Fruit fly (Drosophila melanogaster): ENCODE data around the gene Tsen2.

Tsen2 gene

dm6 chr2L:16689800-16690618, 39.6 kb upstream of the Tsen2 start (continued):
- peak; percentile 25; the same call in 1 of the 3 replicates for TF ChIP-seq CG6163 (GFP tag; IDR thresholded peaks at IDR 0.05)
- TF ChIP-seq Ets96B (tag; optimal IDR thresholded peaks at IDR 0.05), result peak; percentile 68
- TF ChIP-seq CG11902 (GFP tag; optimal IDR thresholded peaks at IDR 0.05), result no peak
- peak; percentile 9 for TF ChIP-seq CG3032 (tag; optimal IDR thresholded peaks at IDR 0.05)
- peak; percentile 20 for TF ChIP-seq CG6792 (GFP tag; optimal IDR thresholded peaks at IDR 0.05)
- no peak for TF ChIP-seq fkh (GFP tag; optimal IDR thresholded peaks at IDR 0.05)
- TF ChIP-seq CG8632 (GFP tag; optimal IDR thresholded peaks at IDR 0.05), result peak; percentile 52
- TF ChIP-seq Hr4 (GFP tag; optimal IDR thresholded peaks at IDR 0.05), result peak; percentile 39
- TF ChIP-seq fd85E (GFP tag; optimal IDR thresholded peaks at IDR 0.05), result no peak
- no peak for TF ChIP-seq CG6854 (GFP tag; optimal IDR thresholded peaks at IDR 0.05)
- TF ChIP-seq spab (GFP tag; optimal IDR thresholded peaks at IDR 0.05), result no peak
- TF ChIP-seq Sox102F (GFP tag; optimal IDR thresholded peaks at IDR 0.05), result peak; percentile 72
- no peak for TF ChIP-seq dac (GFP tag; optimal IDR thresholded peaks at IDR 0.05)
- no peak for TF ChIP-seq CG11762 (GFP tag; optimal IDR thresholded peaks at IDR 0.05; ENCODE audit: insufficient read depth)
- TF ChIP-seq Met (GFP tag; optimal IDR thresholded peaks at IDR 0.05), result peak; percentile 44
- TF ChIP-seq Blimp-1 (GFP tag; optimal IDR thresholded peaks at IDR 0.05), result no peak
- peak; percentile 54 for TF ChIP-seq Ets21C (GFP tag; optimal IDR thresholded peaks at IDR 0.05)
- peak; percentile 20 for TF ChIP-seq CG6276 (GFP tag; optimal IDR thresholded peaks at IDR 0.05)
- TF ChIP-seq ss (GFP tag; optimal IDR thresholded peaks at IDR 0.05), result peak; percentile 39 to 42
- no peak for TF ChIP-seq eg (GFP tag; IDR thresholded peaks at IDR 0.05)
- TF ChIP-seq Eip78C (GFP tag), result peak; percentile 93

- TF ChIP-seq net (GFP tag; optimal IDR thresholded peaks at IDR 0.05), result no peak
- peak; percentile 22 for TF ChIP-seq fkh (GFP tag; optimal IDR thresholded peaks at IDR 0.05)
- peak; percentile 14 for TF ChIP-seq Eip93F (GFP tag; optimal IDR thresholded peaks at IDR 0.05)
Observed at dm6 chr2L:16690619-16690908, 39.0 kb upstream of the Tsen2 start.

DNA sequence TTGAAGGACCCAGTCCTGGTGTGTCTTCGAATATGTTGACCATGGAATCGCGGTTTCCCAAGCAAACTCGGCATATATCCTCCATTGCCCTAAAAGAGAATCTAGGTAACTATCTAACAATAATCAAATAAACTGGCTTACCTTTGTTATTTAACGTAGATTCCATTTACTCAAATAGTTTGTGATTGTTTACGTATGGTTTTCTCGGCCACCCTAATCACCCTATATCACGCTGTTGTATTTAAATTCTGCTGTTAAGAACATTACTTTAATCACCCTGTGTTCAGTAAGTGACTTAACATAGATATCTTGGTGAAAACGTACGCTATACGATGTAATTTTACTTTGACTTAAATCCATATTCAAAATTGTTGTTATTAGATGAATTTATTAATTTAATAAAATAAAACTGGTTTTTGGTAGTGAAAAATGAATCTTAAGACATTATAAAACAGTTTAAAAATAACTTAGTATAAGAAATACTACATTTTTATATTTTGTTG, 26.5 kb upstream of the Tsen2 start:
- TF ChIP-seq Eip78C (GFP tag) (peak; percentile 44), CG8632 (GFP tag; optimal IDR thresholded peaks at IDR 0.05) (no peak), net (GFP tag; optimal IDR thresholded peaks at IDR 0.05) (no peak), spab (GFP tag; optimal IDR thresholded peaks at IDR 0.05) (no peak), fkh (GFP tag; optimal IDR thresholded peaks at IDR 0.05) (peak; percentile 42)

dm6 chr2L:16703753-16704152, 25.8 kb upstream of the Tsen2 start:
- peak; percentile 39 for TF ChIP-seq achi (GFP tag; optimal IDR thresholded peaks at IDR 0.05)
- peak; percentile 51 for TF ChIP-seq Eip75B (GFP tag; optimal IDR thresholded peaks at IDR 0.05)
- TF ChIP-seq dac (GFP tag; optimal IDR thresholded peaks at IDR 0.05), result no peak
- TF ChIP-seq Hr39 (GFP tag; optimal IDR thresholded peaks at IDR 0.05), result peak; percentile 25
- TF ChIP-seq CG6276 (GFP tag; optimal IDR thresholded peaks at IDR 0.05), result no peak
- peak in 1 of 2 experiments; percentile 6 for TF ChIP-seq salr (GFP tag; optimal IDR thresholded peaks at IDR 0.05)
- TF ChIP-seq esn (GFP tag; optimal IDR thresholded peaks at IDR 0.05), result peak; percentile 64
- TF ChIP-seq CG8632 (GFP tag; optimal IDR thresholded peaks at IDR 0.05), result peak; percentile 10
- TF ChIP-seq CG16779 (tag; optimal IDR thresholded peaks at IDR 0.05), result no peak
- peak; percentile 25 for TF ChIP-seq Sox15 (GFP tag; optimal IDR thresholded peaks at IDR 0.05)
- no peak for TF ChIP-seq fd59A (GFP tag; optimal IDR thresholded peaks at IDR 0.05)
- TF ChIP-seq CG7368 (GFP tag; optimal IDR thresholded peaks at IDR 0.05), result no peak
- TF ChIP-seq Hr4 (GFP tag; optimal IDR thresholded peaks at IDR 0.05), result peak; percentile 62
- peak; percentile 5 for TF ChIP-seq Ets96B (tag; optimal IDR thresholded peaks at IDR 0.05)
- peak; percentile 37 for TF ChIP-seq lz (GFP tag; optimal IDR thresholded peaks at IDR 0.05)
- peak; percentile 37 for TF ChIP-seq Sox102F (GFP tag; optimal IDR thresholded peaks at IDR 0.05)
- peak; percentile 55 for TF ChIP-seq OdsH (GFP tag; optimal IDR thresholded peaks at IDR 0.05)
- TF ChIP-seq dsx (GFP tag; optimal IDR thresholded peaks at IDR 0.05; ENCODE audit: poor library complexity, severe bottlenecking), result peak; percentile 21
- TF ChIP-seq Gug (GFP tag; IDR thresholded peaks at IDR 0.05), result no peak
- TF ChIP-seq spab (GFP tag; optimal IDR thresholded peaks at IDR 0.05), result no peak
- no peak for TF ChIP-seq CG1621 (tag; optimal IDR thresholded peaks at IDR 0.05)
- no peak for TF ChIP-seq Blimp-1 (GFP tag; optimal IDR thresholded peaks at IDR 0.05)
- TF ChIP-seq CG11902 (GFP tag; optimal IDR thresholded peaks at IDR 0.05), result peak; percentile 18
- no peak for TF ChIP-seq CG6854 (GFP tag; optimal IDR thresholded peaks at IDR 0.05)
- no peak for TF ChIP-seq CG4318 (GFP tag; optimal IDR thresholded peaks at IDR 0.05)
- no peak for TF ChIP-seq CG34406 (GFP tag; optimal IDR thresholded peaks at IDR 0.05)
- TF ChIP-seq pdm3 (GFP tag; optimal IDR thresholded peaks at IDR 0.05), result peak; percentile 63
- TF ChIP-seq eg (GFP tag; IDR thresholded peaks at IDR 0.05), result no peak
- TF ChIP-seq CG31627 (GFP tag; optimal IDR thresholded peaks at IDR 0.05), result peak; percentile 38
- no peak for TF ChIP-seq Met (GFP tag; optimal IDR thresholded peaks at IDR 0.05)
- TF ChIP-seq CG3919 (GFP tag; optimal IDR thresholded peaks at IDR 0.05), result peak; percentile 62

Measured in whole organism, prepupa.